Worm (Caenorhabditis elegans): ENCODE data around the gene srw-118.

DNA sequence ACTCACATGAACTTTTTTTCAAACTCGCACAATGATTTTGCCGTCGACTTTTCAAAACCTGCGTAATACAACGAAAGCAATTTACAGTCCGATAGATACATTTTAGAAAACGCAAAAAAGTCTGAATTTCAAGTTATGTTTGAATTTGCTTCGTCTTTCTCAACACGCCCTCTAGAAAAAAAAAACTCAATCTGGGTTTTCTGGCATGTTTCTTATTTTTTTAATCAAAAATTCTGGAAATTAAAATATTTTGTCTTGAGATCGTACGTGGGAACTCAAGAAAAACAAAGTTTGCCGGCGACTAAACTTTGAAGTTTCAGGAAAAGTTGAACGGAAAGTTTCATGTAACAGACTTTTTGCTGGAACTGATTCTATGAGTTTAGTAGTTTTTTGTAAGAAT lies 13.9 kb upstream of the srw-118 start, which contains the start of gene srw-115:
- no peak for TF ChIP-seq ama-1 (optimal IDR thresholded peaks at IDR 0.05)
- no peak for TF ChIP-seq tbx-37 (GFP tag; conservative IDR thresholded peaks at IDR 0.05)
- TF ChIP-seq flt-1 (GFP tag; IDR thresholded peaks at IDR 0.05), result no peak
- TF ChIP-seq aly-1 (tag; optimal IDR thresholded peaks at IDR 0.05), result no peak
- no peak for TF ChIP-seq ceh-13 (GFP tag; optimal IDR thresholded peaks at IDR 0.05)
- no peak for TF ChIP-seq scrt-1 (GFP tag; IDR thresholded peaks at IDR 0.05)
- no peak for TF ChIP-seq tra-4 (tag; optimal IDR thresholded peaks at IDR 0.05)
- no peak for TF ChIP-seq sea-1 (GFP tag; conservative IDR thresholded peaks at IDR 0.05)
- no peak for TF ChIP-seq ets-7 (tag; optimal IDR thresholded peaks at IDR 0.05)
- TF ChIP-seq hmg-4 (GFP tag; optimal IDR thresholded peaks at IDR 0.05), result no peak
- TF ChIP-seq F13C5.2 (tag; optimal IDR thresholded peaks at IDR 0.05), result no peak

Measured in whole organism, early embryonic.